Fruit fly (Drosophila melanogaster) whole organism, embryonic: ENCODE results near the gene yellow-f.
A peak's percentile ranks its signal among the peaks of the same experiment; 100 is the strongest.

Source experiments
- Atf6 ChIP-seq: fragments of 200-800 bp; sonication (Bioruptor generic); IDR thresholded peaks from 2 replicates; pipeline ENCODE4 v1.3.6; 2022; ENCODE audit warnings: missing biosample characterization, missing genetic modification characterization
- Blimp-1 ChIP-seq: fragments of 200-800 bp; sonication (Bioruptor generic); optimal IDR thresholded peaks from 3 replicates; lab custom pipeline; 2018; ENCODE audit warnings: missing biosample characterization, missing genetic modification characterization, mild to moderate bottlenecking, moderate library complexity, missing genetic modification reagents
- BtbVII ChIP-seq: fragments of 200-800 bp; sonication (Bioruptor generic); optimal IDR thresholded peaks from 3 replicates; lab custom pipeline; 2017; ENCODE audit warnings: missing biosample characterization, mild to moderate bottlenecking, missing genetic modification characterization
- CG10565 ChIP-seq: fragments of 200-800 bp; sonication (Bioruptor generic); optimal IDR thresholded peaks from 3 replicates; lab custom pipeline; 2016; ENCODE audit warnings: missing biosample characterization, mild to moderate bottlenecking, missing genetic modification characterization
- CG11504 ChIP-seq: fragments of 200-800 bp; sonication (Bioruptor generic); optimal IDR thresholded peaks from 3 replicates; lab custom pipeline; 2019; ENCODE audit warnings: missing biosample characterization, mild to moderate bottlenecking, missing genetic modification characterization, moderate library complexity
- CG12744 ChIP-seq: fragments of 200-800 bp; sonication (Bioruptor generic); optimal IDR thresholded peaks from 2 replicates; lab custom pipeline; 2016; ENCODE audit warnings: missing biosample characterization, missing genetic modification characterization
- CG12769 ChIP-seq: fragments of 200-800 bp; sonication (Bioruptor generic); optimal IDR thresholded peaks from 2 replicates; lab custom pipeline; 2019; ENCODE audit warnings: missing biosample characterization, mild to moderate bottlenecking, missing genetic modification characterization, moderate library complexity
- CG15011 ChIP-seq: fragments of 200-800 bp; sonication (Bioruptor generic); optimal IDR thresholded peaks from 3 replicates; lab custom pipeline; 2018; ENCODE audit warnings: missing biosample characterization, mild to moderate bottlenecking, missing genetic modification characterization
- CG16813 ChIP-seq: fragments of 200-800 bp; sonication (Bioruptor generic); IDR thresholded peaks from 3 replicates; pipeline ENCODE4 v1.3.6; 2022; ENCODE audit warnings: missing biosample characterization, missing genetic modification characterization; ENCODE audit not compliant: partially characterized antibody
- CG2120 ChIP-seq: fragments of 200-800 bp; sonication (Bioruptor generic); optimal IDR thresholded peaks from 3 replicates; lab custom pipeline; 2016; ENCODE audit warnings: missing biosample characterization, missing genetic modification characterization
- CG2129 ChIP-seq: fragments of 200-800 bp; sonication (Bioruptor generic); IDR thresholded peaks from 2 replicates; pipeline ENCODE4 v1.3.6; 2022; ENCODE audit warnings: missing biosample characterization, missing genetic modification characterization; ENCODE audit not compliant: partially characterized antibody
- CG31224 ChIP-seq: fragments of 200-800 bp; sonication (Bioruptor generic); IDR thresholded peaks from 2 replicates; pipeline ENCODE4 v1.3.6; 2022; ENCODE audit warnings: missing biosample characterization, missing genetic modification characterization
- CG32532 ChIP-seq: fragments of 200-800 bp; sonication (Bioruptor generic); IDR thresholded peaks from 2 replicates; pipeline ENCODE4 v1.3.6; 2022; ENCODE audit warnings: missing biosample characterization, missing genetic modification characterization
- CG32767 ChIP-seq: fragments of 200-800 bp; sonication (Bioruptor generic); IDR thresholded peaks from 2 replicates; pipeline ENCODE4 v1.3.6; 2022; ENCODE audit warnings: missing biosample characterization, missing genetic modification characterization
- CG34422 ChIP-seq: fragments of 200-800 bp; sonication (Bioruptor generic); IDR thresholded peaks from 3 replicates; pipeline ENCODE4 v1.3.6; 2022; ENCODE audit warnings: missing biosample characterization, missing genetic modification characterization
- CG6654 ChIP-seq: fragments of 200-800 bp; sonication (Bioruptor generic); optimal IDR thresholded peaks from 2 replicates; lab custom pipeline; 2017; ENCODE audit warnings: missing biosample characterization, mild to moderate bottlenecking, missing genetic modification characterization
- CG6765 ChIP-seq: fragments of 200-800 bp; sonication (Bioruptor generic); optimal IDR thresholded peaks from 3 replicates; lab custom pipeline; 2017; ENCODE audit warnings: missing biosample characterization, mild to moderate bottlenecking, missing genetic modification characterization
- CG9437 ChIP-seq: fragments of 200-800 bp; sonication (Bioruptor generic); optimal IDR thresholded peaks from 2 replicates; lab custom pipeline; 2018; ENCODE audit warnings: missing biosample characterization, mild to moderate bottlenecking, missing genetic modification characterization
- CG9932 ChIP-seq: fragments of 200-800 bp; sonication (Bioruptor generic); IDR thresholded peaks from 2 replicates; pipeline ENCODE4 v1.3.6; 2022; ENCODE audit warnings: missing biosample characterization, missing genetic modification characterization
- Dbx ChIP-seq: fragments of 200-800 bp; sonication (Bioruptor generic); IDR thresholded peaks from 3 replicates; pipeline ENCODE4 v1.3.6; 2022; ENCODE audit warnings: missing biosample characterization, missing genetic modification characterization
- Dfd ChIP-seq, 2 experiments: fragments of >200 bp; optimal IDR thresholded peaks; 2 replicates each; lab custom pipeline; 2017; ENCODE audit warnings: missing biosample characterization in 2 of 2, missing genetic modification characterization in 2 of 2
- Drgx ChIP-seq: fragments of 200-800 bp; sonication (Bioruptor generic); IDR thresholded peaks from 2 replicates; pipeline ENCODE4 v1.3.6; 2022; ENCODE audit warnings: missing biosample characterization, missing genetic modification characterization
- Gsc ChIP-seq: fragments of 200-800 bp; sonication (Bioruptor generic); IDR thresholded peaks from 2 replicates; pipeline ENCODE4 v1.3.6; 2022; ENCODE audit warnings: missing biosample characterization, missing genetic modification characterization
- Hand ChIP-seq: fragments of 200-800 bp; sonication (Bioruptor generic); optimal IDR thresholded peaks from 2 replicates; lab custom pipeline; 2017; ENCODE audit warnings: mild to moderate bottlenecking, missing biosample characterization, missing genetic modification reagents, missing genetic modification characterization
- Hmx ChIP-seq: fragments of 200-800 bp; sonication (Bioruptor generic); optimal IDR thresholded peaks from 2 replicates; lab custom pipeline; 2016; ENCODE audit warnings: missing biosample characterization, missing genetic modification characterization
- Hr3 ChIP-seq: fragments of 200-800 bp; sonication (Bioruptor generic); optimal IDR thresholded peaks from 3 replicates; lab custom pipeline; 2016; ENCODE audit warnings: missing biosample characterization, missing genetic modification characterization
- Hsf ChIP-seq: fragments of 200-800 bp; sonication (Bioruptor generic); optimal IDR thresholded peaks from 3 replicates; lab custom pipeline; 2016; ENCODE audit warnings: missing biosample characterization, missing genetic modification characterization
- Mes4 ChIP-seq: fragments of 200-800 bp; sonication (Bioruptor generic); optimal IDR thresholded peaks from 2 replicates; lab custom pipeline; 2016; ENCODE audit warnings: missing biosample characterization, missing genetic modification characterization
- Nf-YA ChIP-seq: fragments of 200-800 bp; sonication (Bioruptor generic); IDR thresholded peaks from 2 replicates; pipeline ENCODE4 v1.3.6; 2022; ENCODE audit warnings: missing biosample characterization, missing genetic modification characterization
- amos ChIP-seq: fragments of 200-800 bp; sonication (Bioruptor generic); IDR thresholded peaks from 2 replicates; pipeline ENCODE4 v1.3.6; 2022; ENCODE audit warnings: missing biosample characterization, missing genetic modification characterization; ENCODE audit not compliant: partially characterized antibody
- bab2 ChIP-seq: fragments of 200-800 bp; sonication (Bioruptor generic); optimal IDR thresholded peaks from 2 replicates; lab custom pipeline; 2016; ENCODE audit warnings: missing biosample characterization, missing genetic modification characterization
- bbx ChIP-seq: fragments of 200-800 bp; sonication (Bioruptor generic); IDR thresholded peaks from 2 replicates; pipeline ENCODE4 v1.3.6; 2022; ENCODE audit warnings: missing biosample characterization, missing genetic modification characterization; ENCODE audit not compliant: partially characterized antibody
- cg ChIP-seq: fragments of 200-800 bp; sonication (Bioruptor generic); optimal IDR thresholded peaks from 3 replicates; lab custom pipeline; 2019; ENCODE audit warnings: missing biosample characterization, mild to moderate bottlenecking, missing genetic modification characterization, moderate library complexity
- chn ChIP-seq: fragments of 200-800 bp; sonication (Bioruptor generic); optimal IDR thresholded peaks from 2 replicates; lab custom pipeline; 2016; ENCODE audit warnings: missing biosample characterization, missing genetic modification characterization
- dimm ChIP-seq: fragments of 200-800 bp; sonication (Bioruptor generic); IDR thresholded peaks from 2 replicates; pipeline ENCODE4 v1.3.6; 2022; ENCODE audit warnings: missing biosample characterization, missing genetic modification characterization
- emc ChIP-seq: fragments of 200-800 bp; sonication (Bioruptor generic); optimal IDR thresholded peaks from 2 replicates; lab custom pipeline; 2016; ENCODE audit warnings: missing biosample characterization, missing genetic modification characterization
- gem ChIP-seq: fragments of 200-800 bp; sonication (Bioruptor generic); optimal IDR thresholded peaks from 2 replicates; lab custom pipeline; 2019; ENCODE audit warnings: missing biosample characterization, mild to moderate bottlenecking, missing genetic modification characterization, moderate library complexity
- gro ChIP-seq: fragments of 200-800 bp; sonication (Bioruptor generic); optimal IDR thresholded peaks from 2 replicates; lab custom pipeline; 2016; ENCODE audit warnings: missing biosample characterization, missing genetic modification characterization
- inv ChIP-seq: fragments of 200-800 bp; sonication (Bioruptor generic); IDR thresholded peaks from 2 replicates; pipeline ENCODE4 v1.3.6; 2022; ENCODE audit warnings: missing biosample characterization, missing genetic modification characterization; ENCODE audit not compliant: partially characterized antibody
- ranshi ChIP-seq: fragments of 200-800 bp; sonication (Bioruptor generic); IDR thresholded peaks from 2 replicates; pipeline ENCODE4 v1.3.6; 2022; ENCODE audit warnings: missing biosample characterization, missing genetic modification characterization
- row ChIP-seq: fragments of 200-800 bp; sonication (Bioruptor generic); IDR thresholded peaks from 3 replicates; pipeline ENCODE4 v1.3.6; 2022; ENCODE audit warnings: missing biosample characterization, missing genetic modification characterization
- sisA ChIP-seq: fragments of 200-800 bp; sonication (Bioruptor generic); IDR thresholded peaks from 2 replicates; pipeline ENCODE4 v1.3.6; 2022; ENCODE audit warnings: missing biosample characterization, missing genetic modification characterization
- sr ChIP-seq: fragments of 200-800 bp; sonication (Bioruptor generic); IDR thresholded peaks from 3 replicates; pipeline ENCODE4 v1.3.6; 2022; ENCODE audit warnings: missing biosample characterization, missing genetic modification characterization
- tio ChIP-seq: fragments of 200-800 bp; sonication (Bioruptor generic); optimal IDR thresholded peaks from 2 replicates; lab custom pipeline; 2017; ENCODE audit warnings: missing biosample characterization, missing genetic modification characterization, inconsistent platforms
- tna ChIP-seq: fragments of 200-800 bp; sonication (Bioruptor generic); IDR thresholded peaks from 2 replicates; pipeline ENCODE4 v1.3.6; 2022; ENCODE audit warnings: missing biosample characterization, missing genetic modification characterization; ENCODE audit not compliant: partially characterized antibody
- trh ChIP-seq: fragments of 200-800 bp; sonication (Bioruptor generic); optimal IDR thresholded peaks from 2 replicates; lab custom pipeline; 2016; ENCODE audit warnings: missing biosample characterization, missing genetic modification characterization
- usp ChIP-seq: fragments of >200 bp; optimal IDR thresholded peaks from 2 replicates; lab custom pipeline; 2017; ENCODE audit warnings: missing biosample characterization, missing genetic modification characterization

Gene yellow-f

dm6 chr3R:12982982-12983633, 9.9 kb downstream of the yellow-f start (continued):
- TF ChIP-seq CG2120 = peak; percentile 37
- no peak for TF ChIP-seq CG10565 (GFP tag; lab: Kevin White, UChicago)
- TF ChIP-seq Drgx (GFP tag; lab: Robert Waterston, UW) = peak; percentile 28; the same call in 1 of the 2 replicates
- TF ChIP-seq usp (GFP tag; lab: Kevin White, UChicago) = no peak
- TF ChIP-seq emc (GFP tag; lab: Kevin White, UChicago) = no peak
- TF ChIP-seq CG11504 = no peak
- TF ChIP-seq bab2 (GFP tag; lab: Kevin White, UChicago) = no peak
- peak; percentile 8; the same call in 1 of the 2 replicates for TF ChIP-seq amos (GFP tag; lab: Robert Waterston, UW)
- TF ChIP-seq sisA (GFP tag; lab: Robert Waterston, UW) = no peak
- peak; percentile 42; the same call in 1 of the 2 replicates for TF ChIP-seq bbx (GFP tag; lab: Robert Waterston, UW)
- no peak for TF ChIP-seq CG12769
- peak; percentile 51; the same call in 1 of the 2 replicates for TF ChIP-seq CG9932 (GFP tag; lab: Robert Waterston, UW)
- peak; percentile 41; the same call in 1 of the 2 replicates for TF ChIP-seq CG32532 (GFP tag; lab: Robert Waterston, UW)
- peak; percentile 30 for TF ChIP-seq gem
- no peak for TF ChIP-seq Mes4 (GFP tag; lab: Kevin White, UChicago)
- TF ChIP-seq CG34422 (GFP tag; lab: Robert Waterston, UW) = peak; percentile 27; the same call in 1 of the 3 replicates
- TF ChIP-seq cg = peak; percentile 64

- no peak for TF ChIP-seq gro
- TF ChIP-seq BtbVII (GFP tag; lab: Kevin White, UChicago) = peak; percentile 42
- no peak for TF ChIP-seq CG12744
- TF ChIP-seq CG32767 (GFP tag; lab: Robert Waterston, UW) = peak; percentile 39; the same call in 1 of the 2 replicates
- TF ChIP-seq sr = no peak
- peak; percentile 62 for TF ChIP-seq chn
- no peak for TF ChIP-seq tna
- TF ChIP-seq dimm (GFP tag; lab: Robert Waterston, UW) = 0 out of 2 replicates have a peak, but pooled peaks have one; percentile 23
- peak; percentile 72 for TF ChIP-seq CG9437 (GFP tag; lab: Kevin White, UChicago)
- no peak for TF ChIP-seq CG16813 (GFP tag; lab: Robert Waterston, UW)
- TF ChIP-seq CG31224 (GFP tag; lab: Robert Waterston, UW) = peak; percentile 63
- peak; percentile 74 for TF ChIP-seq tio (GFP tag; lab: Kevin White, UChicago)
- peak; percentile 87 for TF ChIP-seq row (GFP tag; lab: Robert Waterston, UW)
- no peak for TF ChIP-seq inv
- peak; percentile 63 for TF ChIP-seq Hand (GFP tag; lab: Kevin White, UChicago)
- TF ChIP-seq trh (GFP tag; lab: Kevin White, UChicago) = no peak
- no peak for TF ChIP-seq Gsc (GFP tag; lab: Robert Waterston, UW)
- TF ChIP-seq ranshi (GFP tag; lab: Robert Waterston, UW) = peak; percentile 58; the same call in 1 of the 2 replicates
- TF ChIP-seq CG6765 (GFP tag; lab: Kevin White, UChicago) = peak; percentile 78
- no peak for TF ChIP-seq Nf-YA (GFP tag; lab: Robert Waterston, UW)
- peak; percentile 74 for TF ChIP-seq Atf6 (GFP tag; lab: Robert Waterston, UW)
- TF ChIP-seq Hmx (GFP tag; lab: Kevin White, UChicago) = peak; percentile 63
- TF ChIP-seq Hsf (GFP tag; lab: Kevin White, UChicago) = peak; percentile 58
- TF ChIP-seq Dfd (GFP tag; optimal IDR thresholded peaks at IDR 0.05; lab: Kevin White, UChicago) = no peak
- no peak for TF ChIP-seq Dbx (GFP tag; lab: Robert Waterston, UW)
- peak; percentile 47 for TF ChIP-seq CG15011 (GFP tag; lab: Kevin White, UChicago)
- peak; percentile 3 for TF ChIP-seq Hr3 (GFP tag; lab: Kevin White, UChicago)
- peak; percentile 5 for TF ChIP-seq CG6654
- peak; percentile 38 for TF ChIP-seq Blimp-1 (GFP tag; lab: Kevin White, UChicago)
- no peak for TF ChIP-seq CG2129 (GFP tag; lab: Robert Waterston, UW)
- TF ChIP-seq sisA (GFP tag; lab: Robert Waterston, UW) = peak; percentile 48
Measured at dm6 chr3R:12982167-12982981, 10.6 kb downstream of the yellow-f start.
